Fruit fly (Drosophila melanogaster) whole organism, embryonic: ENCODE data around the gene CaBP1.

ENCODE experiments used
- Ada2b ChIP-seq: fragments of 200-800 bp; sonication (Bioruptor generic); IDR thresholded peaks from 2 replicates; pipeline ENCODE4 v1.3.6; 2022; ENCODE audit warnings: missing biosample characterization, missing genetic modification characterization
- Antp ChIP-seq: fragments of 200-800 bp; sonication (Bioruptor generic); optimal IDR thresholded peaks from 3 replicates; lab custom pipeline; 2016; ENCODE audit warnings: missing biosample characterization, missing genetic modification characterization
- BtbVII ChIP-seq: fragments of 200-800 bp; sonication (Bioruptor generic); optimal IDR thresholded peaks from 3 replicates; lab custom pipeline; 2017; ENCODE audit warnings: missing biosample characterization, mild to moderate bottlenecking, missing genetic modification characterization
- Bteb2 ChIP-seq: fragments of 200-800 bp; sonication (Bioruptor generic); optimal IDR thresholded peaks from 2 replicates; lab custom pipeline; 2016; ENCODE audit warnings: missing biosample characterization, missing genetic modification characterization
- C15 ChIP-seq: fragments of 200-800 bp; sonication (Bioruptor generic); IDR thresholded peaks from 3 replicates; pipeline ENCODE4 v1.3.6; 2022; ENCODE audit warnings: missing biosample characterization, missing genetic modification characterization
- CG11456 ChIP-seq: fragments of 200-800 bp; sonication (Bioruptor generic); IDR thresholded peaks from 3 replicates; pipeline ENCODE4 v1.3.6; 2022; ENCODE audit warnings: missing biosample characterization, missing genetic modification characterization
- CG12219 ChIP-seq: fragments of 200-800 bp; sonication (Bioruptor generic); optimal IDR thresholded peaks from 3 replicates; lab custom pipeline; 2018; ENCODE audit warnings: missing biosample characterization, mild to moderate bottlenecking, missing genetic modification characterization
- CG13296 ChIP-seq: fragments of 200-800 bp; sonication (Bioruptor generic); optimal IDR thresholded peaks from 3 replicates; lab custom pipeline; 2018; ENCODE audit warnings: missing biosample characterization, mild to moderate bottlenecking, missing genetic modification characterization
- CG16813 ChIP-seq: fragments of 200-800 bp; sonication (Bioruptor generic); IDR thresholded peaks from 3 replicates; pipeline ENCODE4 v1.3.6; 2022; ENCODE audit warnings: missing biosample characterization, missing genetic modification characterization; ENCODE audit not compliant: partially characterized antibody
- CG2116 ChIP-seq: fragments of 200-800 bp; sonication (Bioruptor generic); optimal IDR thresholded peaks from 3 replicates; lab custom pipeline; 2018; ENCODE audit warnings: missing biosample characterization, mild to moderate bottlenecking, missing genetic modification characterization
- CG2889 ChIP-seq: fragments of 200-800 bp; sonication (Bioruptor generic); IDR thresholded peaks from 3 replicates; pipeline ENCODE4 v1.3.6; 2022; ENCODE audit warnings: missing biosample characterization, missing genetic modification characterization
- CG31441 ChIP-seq: fragments of 200-800 bp; sonication (Bioruptor generic); IDR thresholded peaks from 2 replicates; pipeline ENCODE4 v1.3.6; 2022; ENCODE audit warnings: missing biosample characterization, missing genetic modification characterization
- CG3726 ChIP-seq: fragments of 200-800 bp; sonication (Bioruptor generic); IDR thresholded peaks from 3 replicates; pipeline ENCODE4, ENCODE4 v1.3.6; 2022; ENCODE audit warnings: missing biosample characterization, missing genetic modification characterization
- CG6765 ChIP-seq: fragments of 200-800 bp; sonication (Bioruptor generic); optimal IDR thresholded peaks from 3 replicates; lab custom pipeline; 2017; ENCODE audit warnings: missing biosample characterization, mild to moderate bottlenecking, missing genetic modification characterization
- CG6813 ChIP-seq: fragments of 200-800 bp; sonication (Bioruptor generic); optimal IDR thresholded peaks from 2 replicates; lab custom pipeline; 2017; ENCODE audit warnings: missing biosample characterization, missing genetic modification characterization, mild to moderate bottlenecking, moderate library complexity, missing genetic modification reagents
- CG8290 ChIP-seq, 3 experiments: fragments of 200-800 bp; sonication (Bioruptor generic); optimal IDR thresholded peaks; 2 replicates each; lab custom pipeline; 2016 to 2019; ENCODE audit warnings: missing biosample characterization in 3 of 3, missing genetic modification characterization in 3 of 3, mild to moderate bottlenecking in 2 of 3, moderate library complexity in 1 of 3
- CkIIα-i1 ChIP-seq: fragments of 200-800 bp; sonication (Bioruptor generic); IDR thresholded peaks from 2 replicates; pipeline ENCODE4 v1.3.6; 2022; ENCODE audit warnings: missing biosample characterization, missing genetic modification characterization
- Drgx ChIP-seq: fragments of 200-800 bp; sonication (Bioruptor generic); IDR thresholded peaks from 2 replicates; pipeline ENCODE4 v1.3.6; 2022; ENCODE audit warnings: missing biosample characterization, missing genetic modification characterization
- E2f1 ChIP-seq: fragments of 200-800 bp; sonication (Bioruptor generic); IDR thresholded peaks from 2 replicates; pipeline ENCODE4 v1.3.6; 2022; ENCODE audit warnings: missing biosample characterization, missing genetic modification characterization
- E2f2 ChIP-seq: fragments of 200-800 bp; sonication (Bioruptor generic); IDR thresholded peaks from 2 replicates; pipeline ENCODE4 v1.3.6; 2022; ENCODE audit warnings: missing biosample characterization, missing genetic modification characterization
- Gsc ChIP-seq: fragments of 200-800 bp; sonication (Bioruptor generic); IDR thresholded peaks from 2 replicates; pipeline ENCODE4 v1.3.6; 2022; ENCODE audit warnings: missing biosample characterization, missing genetic modification characterization
- H15 ChIP-seq: fragments of 200-800 bp; sonication (Bioruptor generic); IDR thresholded peaks from 3 replicates; pipeline ENCODE4 v1.3.6; 2022; ENCODE audit warnings: missing biosample characterization, missing genetic modification characterization
- HLH54F ChIP-seq: fragments of 200-800 bp; sonication (Bioruptor generic); optimal IDR thresholded peaks from 3 replicates; lab custom pipeline; 2016; ENCODE audit warnings: missing biosample characterization, missing genetic modification characterization
- Hr3 ChIP-seq: fragments of 200-800 bp; sonication (Bioruptor generic); optimal IDR thresholded peaks from 3 replicates; lab custom pipeline; 2016; ENCODE audit warnings: missing biosample characterization, missing genetic modification characterization
- Hsf ChIP-seq: fragments of 200-800 bp; sonication (Bioruptor generic); optimal IDR thresholded peaks from 3 replicates; lab custom pipeline; 2016; ENCODE audit warnings: missing biosample characterization, missing genetic modification characterization
- Lpt ChIP-seq: fragments of >200 bp; optimal IDR thresholded peaks from 2 replicates; lab custom pipeline; 2018; ENCODE audit warnings: missing biosample characterization, missing genetic modification characterization
- Med ChIP-seq: fragments of 200-800 bp; sonication (Bioruptor generic); peaks from one replicate; lab custom pipeline; 2016; ENCODE audit warnings: missing biosample characterization, missing genetic modification characterization, mild to moderate bottlenecking, inconsistent platforms, moderate library complexity
- NFAT ChIP-seq: fragments of 200-800 bp; sonication (Bioruptor generic); IDR thresholded peaks from 2 replicates; pipeline ENCODE4 v1.3.6; 2022; ENCODE audit warnings: missing biosample characterization, missing genetic modification characterization
- NfI ChIP-seq: fragments of 200-800 bp; sonication (Bioruptor generic); optimal IDR thresholded peaks from 3 replicates; lab custom pipeline; 2018; ENCODE audit warnings: missing biosample characterization, mild to moderate bottlenecking, missing genetic modification characterization, moderate library complexity
- Stat92E ChIP-seq, 3 experiments: fragments of >200 bp in 2 of 3; fragments of 200-800 bp in 1 of 3; sonication (Bioruptor generic) in 1 of 3; optimal IDR thresholded peaks; 2 replicates each; lab custom pipeline; 2017 to 2019; ENCODE audit warnings: missing biosample characterization in 3 of 3, missing genetic modification characterization in 3 of 3, mild to moderate bottlenecking in 1 of 3, moderate library complexity in 1 of 3
- TFAM ChIP-seq: fragments of 200-800 bp; sonication (Bioruptor generic); optimal IDR thresholded peaks from 2 replicates; lab custom pipeline; 2017; ENCODE audit warnings: missing biosample characterization, missing genetic modification characterization, inconsistent platforms
- Xrp1 ChIP-seq: fragments of 200-800 bp; sonication (Bioruptor generic); IDR thresholded peaks from 2 replicates; pipeline ENCODE4 v1.3.6; 2022; ENCODE audit warnings: missing biosample characterization, missing genetic modification characterization
- amos ChIP-seq: fragments of 200-800 bp; sonication (Bioruptor generic); IDR thresholded peaks from 2 replicates; pipeline ENCODE4 v1.3.6; 2022; ENCODE audit warnings: missing biosample characterization, missing genetic modification characterization; ENCODE audit not compliant: partially characterized antibody
- ase ChIP-seq: fragments of 200-800 bp; sonication (Bioruptor generic); IDR thresholded peaks from 3 replicates; pipeline ENCODE4 v1.3.6; 2022; ENCODE audit warnings: missing biosample characterization, missing genetic modification characterization
- az2 ChIP-seq: fragments of 200-800 bp; sonication (Bioruptor generic); optimal IDR thresholded peaks from 3 replicates; lab custom pipeline; 2016; ENCODE audit warnings: missing biosample characterization, missing genetic modification characterization
- br ChIP-seq: fragments of >200 bp; optimal IDR thresholded peaks from 2 replicates; lab custom pipeline; 2017
- ci ChIP-seq: fragments of 200-800 bp; sonication (Bioruptor generic); IDR thresholded peaks from 3 replicates; pipeline ENCODE4 v1.3.6; 2022; ENCODE audit warnings: missing biosample characterization, missing genetic modification characterization
- danr ChIP-seq: fragments of 200-800 bp; sonication (Bioruptor generic); IDR thresholded peaks from 2 replicates; pipeline ENCODE4 v1.3.6; 2022; ENCODE audit warnings: missing biosample characterization, missing genetic modification characterization
- eve ChIP-seq, 2 experiments: fragments of >200 bp; optimal IDR thresholded peaks; 2 replicates each; lab custom pipeline; 2017; ENCODE audit warnings: missing biosample characterization in 2 of 2, missing genetic modification characterization in 2 of 2
- gsb ChIP-seq: fragments of 200-800 bp; sonication (Bioruptor generic); IDR thresholded peaks from 2 replicates; pipeline ENCODE4 v1.3.6; 2022; ENCODE audit warnings: missing biosample characterization, missing genetic modification characterization
- jing ChIP-seq: fragments of 200-800 bp; sonication (Bioruptor generic); optimal IDR thresholded peaks from 2 replicates; lab custom pipeline; 2018; ENCODE audit warnings: missing biosample characterization, mild to moderate bottlenecking, missing genetic modification characterization
- jumu ChIP-seq: fragments of 200-800 bp; sonication (Bioruptor generic); optimal IDR thresholded peaks from 3 replicates; lab custom pipeline; 2016; ENCODE audit warnings: missing biosample characterization, missing genetic modification characterization
- mld ChIP-seq: fragments of 200-800 bp; sonication (Bioruptor generic); IDR thresholded peaks from 3 replicates; pipeline ENCODE4 v1.3.6; 2022; ENCODE audit warnings: missing biosample characterization, missing genetic modification characterization; ENCODE audit not compliant: partially characterized antibody
- nerfin-2 ChIP-seq: fragments of 200-800 bp; sonication (Bioruptor generic); IDR thresholded peaks from 2 replicates; pipeline ENCODE4 v1.3.6; 2022; ENCODE audit warnings: missing biosample characterization, missing genetic modification characterization; ENCODE audit not compliant: partially characterized antibody
- psq ChIP-seq: fragments of 200-800 bp; sonication (Bioruptor generic); optimal IDR thresholded peaks from 2 replicates; lab custom pipeline; 2017; ENCODE audit warnings: missing biosample characterization, missing genetic modification characterization
- slou ChIP-seq: fragments of 200-800 bp; sonication (Bioruptor generic); optimal IDR thresholded peaks from 3 replicates; lab custom pipeline; 2016; ENCODE audit warnings: missing biosample characterization, missing genetic modification characterization
- sqz ChIP-seq: fragments of 200-800 bp; sonication (Bioruptor generic); optimal IDR thresholded peaks from 3 replicates; lab custom pipeline; 2018; ENCODE audit warnings: missing biosample characterization, mild to moderate bottlenecking, missing genetic modification characterization
- zen ChIP-seq: fragments of 200-800 bp; sonication (Bioruptor generic); optimal IDR thresholded peaks from 3 replicates; lab custom pipeline; 2018; ENCODE audit warnings: missing biosample characterization, mild to moderate bottlenecking, missing genetic modification characterization, moderate library complexity

The CaBP1 gene

DNA sequence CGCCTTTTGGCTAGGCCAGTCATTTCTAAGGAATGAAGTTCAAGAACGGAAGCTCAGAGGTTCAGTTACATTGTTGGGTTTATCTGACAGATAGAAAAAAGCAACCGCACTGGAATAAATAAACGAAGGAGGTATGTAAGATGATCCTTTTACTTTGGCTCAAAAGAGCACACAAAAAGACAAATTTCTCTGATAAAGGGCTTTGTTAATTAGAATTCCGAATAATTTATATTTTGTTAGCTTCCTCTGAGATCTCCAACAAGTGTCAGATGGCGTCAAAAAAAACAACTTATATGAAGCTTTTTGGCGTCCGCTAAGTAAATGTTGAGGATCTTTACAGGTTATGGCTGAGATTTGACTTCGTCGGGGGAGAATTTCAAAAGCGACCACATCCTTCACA, 18.8 kb downstream of the CaBP1 start, which contains the start of gene CG31817:
CG31817 (minus strand) TSS at position 101 of the 400 bp plus-strand sequence.
- TF ChIP-seq ci (GFP tag; lab: Robert Waterston, UW): no peak
- TF ChIP-seq psq: no peak
- TF ChIP-seq gsb (GFP tag; lab: Robert Waterston, UW): no peak
- no peak for TF ChIP-seq NfI (GFP tag; lab: Kevin White, UChicago)
- TF ChIP-seq Antp: no peak
- TF ChIP-seq Gsc (GFP tag; lab: Robert Waterston, UW): no peak
- TF ChIP-seq slou: no peak
- no peak for TF ChIP-seq Drgx (GFP tag; lab: Robert Waterston, UW)
- TF ChIP-seq mld (GFP tag; lab: Robert Waterston, UW): no peak
- no peak for TF ChIP-seq danr (GFP tag; lab: Robert Waterston, UW)
- TF ChIP-seq, all 482 proteins: peak for 0

DNA sequence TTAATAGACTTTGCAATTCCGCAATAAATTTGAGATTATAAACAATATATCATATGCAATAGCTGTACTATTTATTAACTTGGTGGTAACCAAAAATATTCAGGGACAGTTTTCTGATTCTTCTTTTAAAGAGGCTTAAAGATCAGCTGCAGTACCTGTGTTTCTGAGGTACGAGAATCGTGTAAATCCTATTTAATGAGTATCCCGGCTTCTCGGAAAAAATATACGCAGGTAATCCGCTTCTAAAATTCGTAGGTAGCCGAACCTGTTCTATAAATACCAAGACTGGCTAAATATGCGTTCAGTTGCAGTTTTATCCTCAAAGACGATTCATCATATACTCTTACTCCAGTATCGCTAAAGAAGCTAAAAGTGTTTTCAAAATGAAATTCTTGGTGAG, 26.9 kb downstream of the CaBP1 start, which contains the start of gene CG4440:
CG4440 (plus strand) TSS at position 301 of the 400 bp plus-strand sequence.
- TF ChIP-seq Stat92E (GFP tag; optimal IDR thresholded peaks at IDR 0.05; lab: Kevin White, UChicago) (peak in 1 of 3 experiments; percentile 50), jumu (no peak), zen (peak; percentile 78)

DNA sequence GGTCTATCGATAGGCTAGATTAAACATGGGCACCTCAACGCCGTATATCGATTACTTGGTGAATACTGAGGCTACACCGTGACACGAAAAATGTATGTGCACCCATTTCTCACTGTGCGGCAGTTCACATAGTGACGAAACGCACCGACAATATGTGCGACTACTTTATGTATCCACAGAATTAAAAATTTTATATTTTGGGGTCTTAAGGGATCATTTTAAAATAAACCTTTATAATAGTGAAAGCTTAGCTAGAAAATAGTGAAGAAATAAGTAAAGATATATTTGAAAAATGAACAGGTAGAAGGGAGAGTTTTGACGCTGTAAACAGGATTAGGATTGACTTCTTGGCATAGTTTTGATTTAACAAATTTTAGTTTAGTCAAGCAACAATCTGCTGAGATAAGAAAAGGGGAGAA, 27.4 kb downstream of the CaBP1 start, which contains the start of gene mRpL4:
mRpL4 (minus strand) TSS at position 31 of the 419 bp plus-strand sequence.
- peak; percentile 12 for TF ChIP-seq CG6813 (GFP tag; lab: Kevin White, UChicago)
- peak; percentile 59 for TF ChIP-seq Bteb2
- peak; percentile 98 for TF ChIP-seq nerfin-2
- peak; percentile 53; the same call in 1 of the 2 replicates for TF ChIP-seq E2f2
- peak; percentile 79 for TF ChIP-seq Hr3
- no peak for TF ChIP-seq Lpt (GFP tag; lab: Kevin White, UChicago)
- TF ChIP-seq Hsf (GFP tag; lab: Kevin White, UChicago): peak; percentile 81
- peak; percentile 82 for TF ChIP-seq HLH54F (GFP tag; lab: Kevin White, UChicago)
- no peak; the same call in 2 of the 3 replicates for TF ChIP-seq CG11456 (GFP tag; lab: Robert Waterston, UW)
- TF ChIP-seq CG2889 (GFP tag; lab: Robert Waterston, UW): 0 out of 3 replicates have a peak, but pooled peaks have one; percentile 42
- no peak for TF ChIP-seq CkIIα-i1 (GFP tag; lab: Robert Waterston, UW)
- TF ChIP-seq BtbVII: no peak
- TF ChIP-seq jing (GFP tag; lab: Kevin White, UChicago): no peak
- no peak for TF ChIP-seq CG3726 (GFP tag; lab: Robert Waterston, UW)
- TF ChIP-seq CG2116 (GFP tag; lab: Kevin White, UChicago): peak; percentile 87
- TF ChIP-seq CG12219 (GFP tag; lab: Kevin White, UChicago): no peak
- peak; percentile 70 for TF ChIP-seq E2f1
- peak; percentile 83 for TF ChIP-seq NFAT (GFP tag; lab: Robert Waterston, UW)
- no peak for TF ChIP-seq Med (GFP tag; lab: Kevin White, UChicago)
- TF ChIP-seq CG6765 (GFP tag; lab: Kevin White, UChicago): no peak
- no peak for TF ChIP-seq CG31441 (GFP tag; lab: Robert Waterston, UW)
- peak in 1 of 2 experiments; percentile 61 for TF ChIP-seq eve (GFP tag; optimal IDR thresholded peaks at IDR 0.05; lab: Kevin White, UChicago)
- TF ChIP-seq az2: peak; percentile 80
- no peak for TF ChIP-seq br (lab: Kevin White, UChicago)
- TF ChIP-seq ase (GFP tag; lab: Robert Waterston, UW): no peak; the same call in 1 of the 3 replicates
- TF ChIP-seq amos (GFP tag; lab: Robert Waterston, UW): peak; percentile 99
- peak; percentile 74 for TF ChIP-seq Xrp1 (GFP tag; lab: Robert Waterston, UW)
- peak; percentile 65; the same call in 2 of the 3 replicates for TF ChIP-seq H15 (GFP tag; lab: Robert Waterston, UW)
- TF ChIP-seq C15: 0 out of 3 replicates have a peak, but pooled peaks have one; percentile 26
- TF ChIP-seq TFAM (GFP tag; lab: Kevin White, UChicago): no peak
- TF ChIP-seq sqz: no peak
- TF ChIP-seq CG8290 (GFP tag; optimal IDR thresholded peaks at IDR 0.05; lab: Kevin White, UChicago): peak; percentile 98
- TF ChIP-seq CG8290 (tag; optimal IDR thresholded peaks at IDR 0.05; lab: Kevin White, UChicago): peak; percentile 97
- TF ChIP-seq Ada2b (GFP tag; lab: Robert Waterston, UW): peak; percentile 41; the same call in 1 of the 2 replicates
- TF ChIP-seq CG13296: peak; percentile 48
- TF ChIP-seq CG16813 (GFP tag; lab: Robert Waterston, UW): peak; percentile 99
